Worm (Caenorhabditis elegans) whole organism, young adult: ENCODE data around the gene mif-2.

Experiments
- F23B12.7 ChIP-seq: sonication (generic microtip); optimal IDR thresholded peaks from 2 replicates; lab custom pipeline; 2017; ENCODE audit warnings: missing genetic modification characterization, mild to moderate bottlenecking, missing compliant biosample characterization, antibody characterized with exemption, moderate library complexity; ENCODE audit not compliant: insufficient read depth
- T26A5.8 ChIP-seq: sonication (generic microtip); optimal IDR thresholded peaks from 2 replicates; lab custom pipeline; 2016; ENCODE audit warnings: missing genetic modification characterization, missing compliant biosample characterization
- Y79H2A.3 ChIP-seq: fragments of 200-800 bp; sonication (Bioruptor generic); conservative IDR thresholded peaks from 2 replicates; pipeline ENCODE4 v1.3.6; 2022; ENCODE audit warnings: missing genetic modification reagents, missing genetic modification characterization, missing compliant biosample characterization
- atf-7 ChIP-seq: sonication (generic microtip); optimal IDR thresholded peaks from 2 replicates; lab custom pipeline; 2017; ENCODE audit warnings: mild to moderate bottlenecking, missing genetic modification characterization, missing compliant biosample characterization
- athp-1 ChIP-seq: sonication (generic microtip); optimal IDR thresholded peaks from 2 replicates; lab custom pipeline; 2017; ENCODE audit warnings: mild to moderate bottlenecking, missing genetic modification characterization, missing compliant biosample characterization
- bed-1 ChIP-seq: fragments of 200-800 bp; sonication (Bioruptor generic); IDR thresholded peaks from 2 replicates; pipeline ENCODE4 v1.3.6; 2022; ENCODE audit warnings: missing genetic modification reagents, missing genetic modification characterization, missing compliant biosample characterization
- cebp-1 ChIP-seq, 2 experiments: fragments of 200-800 bp in 1 of 2; sonication (Bioruptor generic) in 1 of 2; sonication (generic microtip) in 1 of 2; IDR thresholded peaks in 1 of 2; optimal IDR thresholded peaks in 1 of 2; 2 replicates each; pipeline versions ENCODE4 v1.3.6 to Lab custom; 2017 to 2022; ENCODE audit warnings: missing compliant biosample characterization in 2 of 2, missing genetic modification characterization in 2 of 2, mild to moderate bottlenecking in 1 of 2, missing genetic modification reagents in 1 of 2, moderate library complexity in 1 of 2
- ceh-40 ChIP-seq: fragments of 200-800 bp; sonication (Bioruptor generic); IDR thresholded peaks from 2 replicates; pipeline ENCODE4 v1.3.6; 2022; ENCODE audit warnings: missing genetic modification characterization, missing compliant biosample characterization
- ceh-79 ChIP-seq: sonication (generic microtip); optimal IDR thresholded peaks from 2 replicates; lab custom pipeline; 2017; ENCODE audit warnings: mild to moderate bottlenecking, missing genetic modification characterization, missing compliant biosample characterization
- chd-7 ChIP-seq: sonication (generic microtip); optimal IDR thresholded peaks from 2 replicates; lab custom pipeline; 2016; ENCODE audit warnings: mild to moderate bottlenecking, missing genetic modification characterization, moderate library complexity, missing compliant biosample characterization
- dox-1 ChIP-seq: fragments of 200-800 bp; sonication (Bioruptor generic); IDR thresholded peaks from 2 replicates; pipeline ENCODE4 v1.3.6; 2022; ENCODE audit warnings: missing genetic modification reagents, missing genetic modification characterization, missing compliant biosample characterization
- efl-1 ChIP-seq: fragments of 150-350 bp; optimal IDR thresholded peaks from 2 replicates; lab custom pipeline; 2014; ENCODE audit warnings: missing biosample characterization, missing genetic modification reagents, missing genetic modification characterization
- egrh-3 ChIP-seq: fragments of 200-800 bp; sonication (Bioruptor generic); IDR thresholded peaks from 2 replicates; pipeline ENCODE4 v1.3.6; 2022; ENCODE audit warnings: missing genetic modification reagents, missing genetic modification characterization, missing compliant biosample characterization
- him-1 ChIP-seq: sonication (generic microtip); optimal IDR thresholded peaks from 2 replicates; lab custom pipeline; 2016; ENCODE audit warnings: missing genotype, missing genetic modification reagents, missing genetic modification characterization, missing compliant biosample characterization
- hlh-12 ChIP-seq: sonication (generic microtip); optimal IDR thresholded peaks from 2 replicates; lab custom pipeline; 2016; ENCODE audit warnings: missing genetic modification characterization, missing compliant biosample characterization
- hmg-20 ChIP-seq: fragments of 200-800 bp; sonication (Bioruptor generic); IDR thresholded peaks from 2 replicates; pipeline ENCODE4 v1.3.6; 2022; ENCODE audit warnings: missing genetic modification reagents, missing genetic modification characterization, missing compliant biosample characterization
- let-607 ChIP-seq, 2 experiments: fragments of 200-800 bp in 1 of 2; sonication (Bioruptor generic) in 1 of 2; sonication (generic microtip) in 1 of 2; optimal IDR thresholded peaks; 2 replicates each; lab custom pipeline; 2016 to 2018; ENCODE audit warnings: mild to moderate bottlenecking in 2 of 2, missing compliant biosample characterization in 2 of 2, missing genetic modification characterization in 2 of 2, moderate library complexity in 2 of 2, missing genotype in 1 of 2
- lin-35 ChIP-seq, 3 experiments: fragments of 150-350 bp in 2 of 3; sonication (generic microtip) in 1 of 3; optimal IDR thresholded peaks; 2 replicates each; lab custom pipeline; 2014 to 2018; ENCODE audit warnings: missing biosample characterization in 3 of 3, missing genetic modification characterization in 3 of 3, missing genetic modification reagents in 3 of 3
- lir-1 ChIP-seq: fragments of 200-800 bp; sonication (Bioruptor generic); conservative IDR thresholded peaks from 2 replicates; pipeline ENCODE4 v1.3.6; 2022; ENCODE audit warnings: missing genetic modification reagents, missing genetic modification characterization, missing compliant biosample characterization
- lsy-27 ChIP-seq: sonication (generic microtip); optimal IDR thresholded peaks from 2 replicates; lab custom pipeline; 2017; ENCODE audit warnings: missing genetic modification characterization, mild to moderate bottlenecking, missing compliant biosample characterization, antibody characterized with exemption, missing genotype, borderline replicate concordance; ENCODE audit not compliant: insufficient read depth
- madf-6 ChIP-seq: fragments of 200-800 bp; sonication (Bioruptor generic); IDR thresholded peaks from 2 replicates; pipeline ENCODE4 v1.3.6; 2022; ENCODE audit warnings: missing genetic modification reagents, missing genetic modification characterization, missing compliant biosample characterization
- mcd-1 ChIP-seq: fragments of 200-800 bp; sonication (Bioruptor generic); IDR thresholded peaks from 2 replicates; pipeline ENCODE4 v1.3.6; 2022; ENCODE audit warnings: missing genetic modification reagents, missing genetic modification characterization, missing compliant biosample characterization
- mel-28 ChIP-seq: sonication (generic microtip); optimal IDR thresholded peaks from 2 replicates; lab custom pipeline; 2016; ENCODE audit warnings: borderline replicate concordance, mild to moderate bottlenecking, missing genetic modification characterization, missing compliant biosample characterization
- nhr-27 ChIP-seq: fragments of 200-800 bp; sonication (Bioruptor generic); optimal IDR thresholded peaks from 2 replicates; lab custom pipeline; 2018; ENCODE audit warnings: mild to moderate bottlenecking, missing genetic modification characterization, moderate library complexity, missing compliant biosample characterization
- nhr-80 ChIP-seq: sonication (generic microtip); optimal IDR thresholded peaks from 2 replicates; lab custom pipeline; 2016; ENCODE audit warnings: missing genetic modification characterization, missing compliant biosample characterization
- pha-4 ChIP-seq: fragments of 150-350 bp; sonication (generic microtip); optimal IDR thresholded peaks from 2 replicates; lab custom pipeline; 2014; ENCODE audit warnings: missing biosample characterization, missing genetic modification reagents, missing genetic modification characterization
- repo-1 ChIP-seq: sonication (generic microtip); optimal IDR thresholded peaks from 2 replicates; lab custom pipeline; 2017; ENCODE audit warnings: mild to moderate bottlenecking, missing genetic modification characterization, missing compliant biosample characterization
- ztf-25 ChIP-seq: fragments of 200-800 bp; sonication (Bioruptor generic); IDR thresholded peaks from 2 replicates; pipeline ENCODE4 v1.3.6; 2022; ENCODE audit warnings: missing genetic modification reagents, missing genetic modification characterization, missing compliant biosample characterization
- ztf-6 ChIP-seq: fragments of 200-800 bp; sonication (Bioruptor generic); IDR thresholded peaks from 2 replicates; pipeline ENCODE4 v1.3.6; 2022; ENCODE audit warnings: missing genetic modification reagents, missing genetic modification characterization, missing compliant biosample characterization

Gene mif-2

DNA sequence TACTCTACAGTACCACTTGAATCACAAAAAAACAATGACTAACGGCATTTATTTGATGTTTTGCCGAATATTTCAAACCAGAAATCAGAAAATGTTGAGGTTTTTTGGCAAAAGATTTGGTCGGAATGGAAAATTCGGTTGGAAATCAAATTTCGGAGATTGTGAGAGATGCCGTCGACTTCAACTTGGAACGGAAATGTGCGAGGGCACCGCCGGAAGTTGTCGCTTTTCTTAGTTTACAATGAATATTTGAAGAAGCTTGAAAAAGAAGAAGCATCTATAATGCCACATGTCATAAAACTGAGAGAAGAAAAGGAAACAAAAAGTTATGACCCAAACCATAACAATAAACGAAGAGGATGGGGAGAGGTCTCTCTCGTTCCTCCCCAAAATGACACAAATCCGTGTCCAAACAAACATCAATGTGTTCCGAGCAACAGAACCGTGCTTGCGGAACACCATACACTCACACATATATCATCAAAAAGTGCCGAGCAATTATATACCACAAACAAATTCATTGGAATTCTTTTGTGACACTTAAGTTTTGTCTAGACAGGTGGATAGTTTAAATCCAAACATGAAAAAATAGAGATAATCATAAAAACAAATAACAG, 12.4 kb upstream of the mif-2 start (continued):
- TF ChIP-seq chd-7 (tag; lab: Kevin White, UChicago), result no peak
- TF ChIP-seq hmg-20, result 0 out of 2 replicates have a peak, but pooled peaks have one; percentile 14
- no peak for TF ChIP-seq hlh-12
- no peak for TF ChIP-seq ztf-6 (GFP tag; lab: Robert Waterston, UW)
- peak; percentile 28 for TF ChIP-seq atf-7 (tag; lab: Kevin White, UChicago)
- TF ChIP-seq lir-1, result no peak
- TF ChIP-seq Y79H2A.3 (GFP tag; lab: Robert Waterston, UW), result peak; percentile 51; the same call in 1 of the 2 replicates
- peak in 1 of 3 experiments; percentile 18 for TF ChIP-seq lin-35 (GFP tag; optimal IDR thresholded peaks at IDR 0.05; lab: Kevin White, UChicago)
- no peak for TF ChIP-seq him-1
- TF ChIP-seq mel-28 (tag; lab: Kevin White, UChicago), result no peak
- TF ChIP-seq athp-1 (tag; lab: Kevin White, UChicago), result no peak
- TF ChIP-seq repo-1 (tag; lab: Kevin White, UChicago), result peak; percentile 5
- TF ChIP-seq bed-1, result no peak
- no peak for TF ChIP-seq nhr-27 (tag; lab: Kevin White, UChicago)
- TF ChIP-seq ceh-40 (GFP tag; lab: Robert Waterston, UW), result 0 out of 2 replicates have a peak, but pooled peaks have one; percentile 51
- 0 out of 2 replicates have a peak, but pooled peaks have one; percentile 10 for TF ChIP-seq mcd-1 (GFP tag; lab: Robert Waterston, UW)
- peak; percentile 27; the same call in 1 of the 2 replicates for TF ChIP-seq madf-6 (GFP tag; lab: Robert Waterston, UW)
- TF ChIP-seq T26A5.8 (tag; lab: Kevin White, UChicago), result no peak
- TF ChIP-seq efl-1 (GFP tag; lab: Kevin White, UChicago), result no peak
- no peak for TF ChIP-seq egrh-3 (GFP tag; lab: Robert Waterston, UW)

DNA sequence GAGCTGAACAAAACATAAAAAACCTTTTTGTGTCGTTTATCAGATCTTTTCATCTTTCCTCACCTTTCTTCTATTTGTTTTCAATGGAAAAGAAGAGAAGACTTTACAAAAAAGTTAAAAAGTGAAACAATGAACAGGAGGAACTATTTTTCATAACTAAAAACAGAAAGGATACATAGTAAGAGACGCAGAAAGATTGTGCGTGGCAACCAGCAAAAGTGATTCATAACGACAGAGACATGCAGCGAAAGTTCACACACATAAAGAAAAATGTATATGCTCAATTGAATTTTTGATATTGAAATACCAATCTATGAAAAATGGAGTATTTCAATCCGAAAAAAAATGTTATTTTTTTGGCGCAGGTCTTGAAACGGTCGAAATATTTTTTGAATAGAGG, 11.6 kb upstream of the mif-2 start:
- TF ChIP-seq him-1 (no peak), ztf-25 (GFP tag; lab: Robert Waterston, UW) (no peak), dox-1 (GFP tag; lab: Robert Waterston, UW) (no peak), cebp-1 (GFP tag; IDR thresholded peaks at IDR 0.05; lab: Robert Waterston, UW) (no peak), cebp-1 (tag; optimal IDR thresholded peaks at IDR 0.05; lab: Kevin White, UChicago) (no peak), ztf-6 (GFP tag; lab: Robert Waterston, UW) (no peak)
- TF ChIP-seq, all 124 proteins: peak for 0

DNA sequence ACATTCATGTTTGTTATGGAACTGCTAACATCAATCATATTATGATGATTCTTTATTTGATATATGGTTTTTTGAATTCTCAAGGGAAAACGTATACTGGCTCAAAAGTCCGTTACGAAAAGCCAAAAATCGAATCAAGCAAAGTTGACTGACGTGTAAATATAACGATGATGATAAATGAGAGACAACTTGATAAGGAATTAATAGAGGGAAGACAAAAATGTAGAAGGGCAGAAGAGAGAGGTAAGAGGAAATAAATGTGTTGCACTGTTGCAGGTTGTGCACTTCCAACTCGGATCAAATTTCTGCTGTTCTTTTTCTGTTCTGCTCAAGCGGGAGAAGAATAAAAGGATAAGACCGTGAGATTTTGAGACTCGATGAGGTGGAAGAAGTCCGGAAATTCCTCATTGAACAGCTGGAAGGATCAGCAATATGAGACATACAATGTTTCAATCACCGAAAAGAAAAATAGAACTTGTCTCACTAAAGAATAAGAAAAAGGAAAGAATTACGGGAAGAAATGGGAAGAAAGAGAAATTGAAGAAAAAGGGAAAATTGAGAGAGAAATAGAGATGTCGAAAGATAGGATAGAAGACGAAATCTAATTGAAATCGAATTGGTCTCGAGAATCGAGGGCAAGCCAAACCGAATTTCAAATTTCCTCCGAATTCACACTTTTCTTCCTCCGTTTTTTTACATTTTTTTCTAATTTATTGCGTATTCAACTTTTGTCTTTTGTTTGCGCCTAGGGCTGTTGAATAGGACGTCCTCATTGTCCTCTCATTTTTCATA, 8.0 kb upstream of the mif-2 start:
- TF ChIP-seq let-607 (tag; optimal IDR thresholded peaks at IDR 0.05; lab: Kevin White, UChicago), result peak in 1 of 2 experiments; percentile 56
- TF ChIP-seq ceh-79 (tag; lab: Kevin White, UChicago), result no peak
- no peak for TF ChIP-seq F23B12.7 (tag; lab: Kevin White, UChicago)
- TF ChIP-seq nhr-80 (tag; lab: Kevin White, UChicago), result peak; percentile 66
- TF ChIP-seq Y79H2A.3 (GFP tag; lab: Robert Waterston, UW), result no peak

DNA sequence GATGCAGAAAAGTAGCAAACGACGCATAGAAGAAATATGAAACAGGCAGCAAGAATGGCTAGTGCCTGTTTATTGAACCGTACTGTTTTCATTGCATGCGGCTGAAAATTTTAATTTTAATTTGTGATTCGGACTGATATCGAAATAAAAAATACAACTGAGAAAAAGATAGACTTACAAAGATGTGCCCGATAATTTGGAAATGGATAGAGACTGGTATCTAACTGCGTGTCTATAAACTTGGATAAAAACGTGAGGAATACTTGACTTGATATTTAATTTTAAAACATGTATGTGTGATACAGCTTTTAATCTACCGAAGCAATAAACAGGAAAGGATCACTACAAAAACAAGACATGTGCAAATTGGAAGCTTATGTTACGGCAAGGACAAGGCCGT, 7.1 kb upstream of the mif-2 start, which contains the start of gene mans-2:
Gene mans-2, minus strand, starts transcription at position 101 of the 400 bp plus-strand sequence.
- no peak for TF ChIP-seq pha-4 (tag; lab: Kevin White, UChicago)
- no peak for TF ChIP-seq lsy-27 (tag; lab: Kevin White, UChicago)
- no peak for TF ChIP-seq lin-35 (GFP tag; optimal IDR thresholded peaks at IDR 0.05; lab: Kevin White, UChicago)
